Worm (Caenorhabditis elegans) whole organism, mixed stage, embryonic: ENCODE results near the gene arg-1.

Experiments
- M03D4.4 ChIP-seq: sonication (generic microtip); optimal IDR thresholded peaks from 2 replicates; lab custom pipeline; 2017; ENCODE audit warnings: mild to moderate bottlenecking, missing genetic modification characterization, missing compliant biosample characterization
- bed-3 ChIP-seq: fragments of 200-800 bp; sonication (Bioruptor generic); optimal IDR thresholded peaks from 3 replicates; lab custom pipeline; 2018; ENCODE audit warnings: mild to moderate bottlenecking, missing genetic modification characterization, moderate library complexity, missing compliant biosample characterization
- blmp-1 ChIP-seq: fragments of 150-350 bp; optimal IDR thresholded peaks from 2 replicates; lab custom pipeline; 2014; ENCODE audit warnings: missing biosample characterization, missing genetic modification characterization
- ceh-39 ChIP-seq: fragments of 150-350 bp; optimal IDR thresholded peaks from 2 replicates; lab custom pipeline; 2014; ENCODE audit warnings: missing biosample characterization, missing genetic modification characterization
- ceh-43 ChIP-seq: fragments of 200-800 bp; sonication (Bioruptor generic); optimal IDR thresholded peaks from 2 replicates; lab custom pipeline; 2018; ENCODE audit warnings: mild to moderate bottlenecking, missing genetic modification characterization, moderate library complexity, missing compliant biosample characterization
- ceh-83 ChIP-seq: fragments of 200-800 bp; sonication (Bioruptor generic); optimal IDR thresholded peaks from 2 replicates; lab custom pipeline; 2018; ENCODE audit warnings: mild to moderate bottlenecking, missing genetic modification characterization, missing compliant biosample characterization
- cnd-1 ChIP-seq: fragments of 200-800 bp; sonication (Bioruptor generic); optimal IDR thresholded peaks from 2 replicates; lab custom pipeline; 2018; ENCODE audit warnings: mild to moderate bottlenecking, missing genetic modification characterization, missing compliant biosample characterization
- drap-1 ChIP-seq: fragments of 200-800 bp; sonication (Bioruptor generic); optimal IDR thresholded peaks from 3 replicates; lab custom pipeline; 2018; ENCODE audit warnings: mild to moderate bottlenecking, missing genetic modification characterization, missing compliant biosample characterization
- elt-1 ChIP-seq: sonication (generic microtip); optimal IDR thresholded peaks from 2 replicates; lab custom pipeline; 2017; ENCODE audit warnings: missing genetic modification characterization, mild to moderate bottlenecking, missing compliant biosample characterization, antibody characterized with exemption, moderate library complexity, borderline replicate concordance; ENCODE audit not compliant: insufficient read depth
- elt-3 ChIP-seq: fragments of 150-350 bp; optimal IDR thresholded peaks from 2 replicates; lab custom pipeline; 2014; ENCODE audit warnings: missing biosample characterization, missing genetic modification characterization
- flh-1 ChIP-seq: fragments of 200-800 bp; sonication (Bioruptor generic); optimal IDR thresholded peaks from 2 replicates; lab custom pipeline; 2018; ENCODE audit warnings: mild to moderate bottlenecking, missing genetic modification characterization, moderate library complexity, missing compliant biosample characterization
- ham-2 ChIP-seq: fragments of 200-800 bp; sonication (Bioruptor generic); optimal IDR thresholded peaks from 2 replicates; lab custom pipeline; 2018; ENCODE audit warnings: mild to moderate bottlenecking, missing genetic modification characterization, missing compliant biosample characterization
- hlh-1 ChIP-seq: fragments of 150-350 bp; optimal IDR thresholded peaks from 2 replicates; lab custom pipeline; 2014; ENCODE audit warnings: missing biosample characterization, missing genetic modification reagents, missing genetic modification characterization
- lin-13 ChIP-seq: fragments of 150-350 bp; optimal IDR thresholded peaks from 2 replicates; lab custom pipeline; 2014; ENCODE audit warnings: missing biosample characterization, missing genetic modification characterization
- lin-32 ChIP-seq: fragments of 200-800 bp; sonication (Bioruptor generic); optimal IDR thresholded peaks from 2 replicates; lab custom pipeline; 2018; ENCODE audit warnings: mild to moderate bottlenecking, missing genetic modification characterization, missing compliant biosample characterization
- lsy-2 ChIP-seq: fragments of 150-350 bp; optimal IDR thresholded peaks from 2 replicates; lab custom pipeline; 2014; ENCODE audit warnings: missing biosample characterization, missing genetic modification characterization
- mab-5 ChIP-seq: fragments of 150-350 bp; optimal IDR thresholded peaks from 2 replicates; lab custom pipeline; 2014; ENCODE audit warnings: missing biosample characterization, missing genetic modification characterization
- mep-1 ChIP-seq: fragments of 150-350 bp; optimal IDR thresholded peaks from 2 replicates; lab custom pipeline; 2017; ENCODE audit warnings: missing biosample characterization, missing genetic modification reagents, missing genetic modification characterization, inconsistent platforms
- mls-2 ChIP-seq: sonication (generic microtip); optimal IDR thresholded peaks from 2 replicates; lab custom pipeline; 2016; ENCODE audit warnings: mild to moderate bottlenecking, missing genetic modification characterization, moderate library complexity, missing compliant biosample characterization
- nhr-12 ChIP-seq: fragments of 150-350 bp; optimal IDR thresholded peaks from 2 replicates; lab custom pipeline; 2014; ENCODE audit warnings: missing biosample characterization, missing genetic modification characterization
- nhr-2 ChIP-seq: fragments of 150-350 bp; optimal IDR thresholded peaks from 2 replicates; lab custom pipeline; 2014; ENCODE audit warnings: missing biosample characterization, missing genetic modification characterization
- nhr-237 ChIP-seq: fragments of 150-350 bp; optimal IDR thresholded peaks from 2 replicates; lab custom pipeline; 2014; ENCODE audit warnings: missing biosample characterization, missing genetic modification characterization
- nhr-28 ChIP-seq: fragments of 150-350 bp; optimal IDR thresholded peaks from 2 replicates; lab custom pipeline; 2014; ENCODE audit warnings: missing biosample characterization, missing genetic modification characterization
- nhr-76 ChIP-seq: sonication (generic microtip); optimal IDR thresholded peaks from 2 replicates; lab custom pipeline; 2017; ENCODE audit warnings: missing biosample characterization, missing genetic modification characterization
- pha-4 ChIP-seq: fragments of 150-350 bp; optimal IDR thresholded peaks from 2 replicates; lab custom pipeline; 2018; ENCODE audit warnings: missing biosample characterization, missing genetic modification reagents, missing genetic modification characterization
- sem-2 ChIP-seq: fragments of 200-800 bp; sonication (Bioruptor generic); optimal IDR thresholded peaks from 2 replicates; lab custom pipeline; 2018; ENCODE audit warnings: mild to moderate bottlenecking, missing genetic modification characterization, missing compliant biosample characterization
- snpc-4 ChIP-seq: fragments of 150-350 bp; optimal IDR thresholded peaks from 2 replicates; lab custom pipeline; 2014; ENCODE audit warnings: missing biosample characterization, missing genetic modification characterization
- sptf-1 ChIP-seq: sonication (generic microtip); optimal IDR thresholded peaks from 2 replicates; lab custom pipeline; 2017; ENCODE audit warnings: mild to moderate bottlenecking, missing genetic modification characterization, moderate library complexity, missing compliant biosample characterization
- tbx-8 ChIP-seq: fragments of 200-800 bp; sonication (Bioruptor generic); optimal IDR thresholded peaks from 2 replicates; lab custom pipeline; 2018; ENCODE audit warnings: mild to moderate bottlenecking, missing genetic modification characterization, moderate library complexity, missing compliant biosample characterization
- unc-120 ChIP-seq: sonication (generic microtip); optimal IDR thresholded peaks from 2 replicates; lab custom pipeline; 2017; ENCODE audit warnings: missing genetic modification characterization, missing compliant biosample characterization; ENCODE audit not compliant: poor library complexity, severe bottlenecking
- unc-39 ChIP-seq: fragments of 150-350 bp; optimal IDR thresholded peaks from 2 replicates; lab custom pipeline; 2014; ENCODE audit warnings: missing biosample characterization, missing genetic modification characterization
- unc-62 ChIP-seq: fragments of 150-350 bp; optimal IDR thresholded peaks from 2 replicates; lab custom pipeline; 2014; ENCODE audit warnings: missing biosample characterization, missing genetic modification reagents, missing genetic modification characterization
- zip-8 ChIP-seq: fragments of 150-350 bp; optimal IDR thresholded peaks from 2 replicates; lab custom pipeline; 2014; ENCODE audit warnings: missing biosample characterization, missing genetic modification characterization
- ztf-11 ChIP-seq: fragments of 150-350 bp; optimal IDR thresholded peaks from 2 replicates; lab custom pipeline; 2014; ENCODE audit warnings: missing biosample characterization, missing genetic modification characterization

Gene arg-1

DNA sequence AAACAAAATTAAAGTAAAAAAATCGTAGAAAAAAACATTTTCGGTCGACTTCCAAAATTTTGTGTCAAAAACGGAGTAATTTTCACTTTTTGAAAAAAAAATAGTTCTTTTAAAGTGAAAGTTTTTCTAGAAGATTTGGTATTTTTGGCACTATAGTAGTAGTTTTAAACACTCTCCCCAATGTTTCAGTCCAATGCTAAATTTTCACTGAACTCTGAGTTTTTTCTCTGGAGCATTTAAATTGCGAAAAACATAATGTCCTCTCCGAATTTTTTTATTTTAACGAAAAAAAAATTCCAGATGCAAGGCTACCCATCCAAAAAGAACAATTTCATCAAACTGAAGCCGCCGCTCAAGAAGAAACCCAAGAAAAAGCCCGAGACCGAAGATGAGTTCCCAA is 29.4 kb downstream of the arg-1 start, which contains the start of gene C14E2.7:
TSS of gene C14E2.7 (plus strand) at position 301 of the 400 bp plus-strand sequence.
- TF ChIP-seq ceh-39 (tag; lab: Kevin White, UChicago) (no peak), nhr-237 (no peak), lin-32 (no peak), flh-1 (GFP tag; lab: Kevin White, UChicago) (no peak), tbx-8 (GFP tag; lab: Kevin White, UChicago) (no peak), ham-2 (GFP tag; lab: Kevin White, UChicago) (no peak), hlh-1 (tag; lab: Kevin White, UChicago) (no peak), unc-62 (GFP tag; lab: Kevin White, UChicago) (no peak), nhr-12 (tag; lab: Kevin White, UChicago) (no peak), ceh-83 (GFP tag; lab: Kevin White, UChicago) (no peak), sptf-1 (tag; lab: Kevin White, UChicago) (no peak), mep-1 (tag; lab: Kevin White, UChicago) (no peak), nhr-2 (tag; lab: Kevin White, UChicago) (no peak), ceh-43 (GFP tag; lab: Kevin White, UChicago) (no peak), cnd-1 (no peak), unc-120 (no peak), unc-39 (tag; lab: Kevin White, UChicago) (no peak), snpc-4 (tag; lab: Kevin White, UChicago) (no peak), nhr-28 (no peak)

DNA sequence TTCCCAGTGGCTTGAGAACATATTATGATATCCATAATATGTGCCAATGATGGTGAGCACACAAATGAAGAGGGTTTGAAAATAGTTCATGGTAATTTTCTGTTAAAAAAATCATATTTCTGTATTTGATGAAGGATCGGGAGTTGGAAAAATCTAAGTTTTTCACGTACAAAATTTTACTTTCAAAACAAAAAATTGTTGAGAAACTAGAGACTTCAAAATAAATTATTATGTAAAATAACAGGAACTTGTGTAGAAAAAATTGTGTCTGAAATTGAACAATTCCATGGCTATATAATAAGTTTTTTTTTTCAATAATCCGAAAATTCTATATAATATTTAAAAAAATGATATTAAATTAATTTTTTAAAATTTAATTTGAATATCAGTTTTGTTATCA is 34.5 kb downstream of the arg-1 start, which contains the start of gene C14E2.4:
TSS of gene C14E2.4 (minus strand) at position 101 of the 400 bp plus-strand sequence.
- TF ChIP-seq ceh-39 (tag; lab: Kevin White, UChicago): no peak
- TF ChIP-seq blmp-1 (tag; lab: Kevin White, UChicago): no peak
- TF ChIP-seq bed-3 (GFP tag; lab: Kevin White, UChicago): no peak
- TF ChIP-seq elt-3 (tag; lab: Kevin White, UChicago): no peak
- TF ChIP-seq mls-2: no peak
- TF ChIP-seq mep-1 (tag; lab: Kevin White, UChicago): no peak
- TF ChIP-seq ham-2 (GFP tag; lab: Kevin White, UChicago): no peak
- no peak for TF ChIP-seq hlh-1 (tag; lab: Kevin White, UChicago)
- no peak for TF ChIP-seq tbx-8 (GFP tag; lab: Kevin White, UChicago)
- TF ChIP-seq ceh-43 (GFP tag; lab: Kevin White, UChicago): no peak
- no peak for TF ChIP-seq sptf-1 (tag; lab: Kevin White, UChicago)
- TF ChIP-seq ceh-83 (GFP tag; lab: Kevin White, UChicago): no peak
- TF ChIP-seq elt-1 (tag; lab: Kevin White, UChicago): no peak
- no peak for TF ChIP-seq snpc-4 (tag; lab: Kevin White, UChicago)
- no peak for TF ChIP-seq lsy-2 (tag; lab: Kevin White, UChicago)
- no peak for TF ChIP-seq pha-4 (tag; lab: Kevin White, UChicago)
- no peak for TF ChIP-seq M03D4.4 (tag; lab: Kevin White, UChicago)

DNA sequence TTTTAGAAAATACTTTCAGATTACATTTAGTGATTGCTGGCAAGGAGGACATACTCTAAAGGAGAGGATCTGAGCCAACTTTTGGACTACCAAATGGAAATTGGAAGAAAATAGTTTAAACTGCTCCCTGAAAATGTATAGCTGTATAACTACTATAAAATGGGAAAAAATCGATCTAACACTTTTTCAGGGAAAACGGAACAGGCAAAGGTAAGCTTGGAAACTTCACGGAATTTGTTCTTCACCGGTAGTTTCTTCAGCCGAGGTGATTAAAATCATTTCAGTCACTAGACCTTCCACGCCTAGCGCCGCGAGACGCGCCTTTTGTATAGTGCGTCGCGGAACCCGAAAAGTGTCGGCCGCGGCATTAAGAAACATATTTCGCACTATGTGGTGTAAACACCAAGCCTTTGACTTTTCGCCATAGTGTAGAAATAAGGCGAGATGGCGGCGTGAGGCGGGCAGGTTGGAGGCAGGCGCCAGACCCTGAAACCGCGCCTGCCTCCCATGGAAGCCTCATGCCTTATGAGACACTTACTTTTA is 38.7 kb downstream of the arg-1 start, which contains the start of gene C14E2.5:
TSS of gene C14E2.5 (minus strand) at position 51 of the 543 bp plus-strand sequence.
- TF ChIP-seq nhr-28 (no peak), hlh-1 (tag; lab: Kevin White, UChicago) (no peak), ztf-11 (tag; lab: Kevin White, UChicago) (no peak), lin-32 (no peak), mls-2 (no peak), mab-5 (tag; lab: Kevin White, UChicago) (no peak), elt-3 (tag; lab: Kevin White, UChicago) (no peak), lin-13 (tag; lab: Kevin White, UChicago) (no peak), M03D4.4 (tag; lab: Kevin White, UChicago) (no peak), ham-2 (GFP tag; lab: Kevin White, UChicago) (no peak), ceh-43 (GFP tag; lab: Kevin White, UChicago) (no peak), mep-1 (tag; lab: Kevin White, UChicago) (no peak), cnd-1 (no peak), drap-1 (GFP tag; lab: Kevin White, UChicago) (no peak), nhr-237 (no peak), sem-2 (GFP tag; lab: Kevin White, UChicago) (no peak), elt-1 (tag; lab: Kevin White, UChicago) (no peak), zip-8 (no peak), nhr-76 (tag; lab: Kevin White, UChicago) (no peak), unc-39 (tag; lab: Kevin White, UChicago) (no peak)
- TF ChIP-seq, all 35 proteins: peak for 0
